Comparison of ENCODE assay signal across 3 fruit fly cellular contexts in genomic region chr3R:23035463-23035862, dm6.
A peak's percentile ranks its signal among the peaks of the same experiment; 100 is the strongest.
TF ChIP-seq lines count a peak whose summit lies in the region.

Gene CG13833, minus strand, starts transcription at chr3R:23035563.

- TF ChIP-seq CTCF in whole organism, embryonic (GFP tag; optimal IDR thresholded peaks at IDR 0.05; lab: Kevin White, UChicago) = no peak

TF ChIP-seq in whole organism, embryonic, 481 proteins besides CTCF, POLR2A, EP300 and RAD21:
- TF ChIP-seq sens (GFP tag; lab: Kevin White, UChicago) (peak; percentile 8), CG33557 (GFP tag; optimal IDR thresholded peaks at IDR 0.05; lab: Kevin White, UChicago) (no peak), CG6683 (GFP tag; optimal IDR thresholded peaks at IDR 0.05; lab: Kevin White, UChicago) (no peak), Med (GFP tag; lab: Kevin White, UChicago) (peak; percentile 28), Hr3 (GFP tag; optimal IDR thresholded peaks at IDR 0.05; lab: Kevin White, UChicago) (no peak), Abd-B (GFP tag; optimal IDR thresholded peaks at IDR 0.05; lab: Kevin White, UChicago) (no peak), CG17802 (tag; optimal IDR thresholded peaks at IDR 0.05; lab: Kevin White, UChicago) (no peak)

TF ChIP-seq in whole organism, prepupa, 60 proteins besides CTCF, POLR2A, EP300 and RAD21:
- TF ChIP-seq achi (GFP tag; optimal IDR thresholded peaks at IDR 0.05; lab: Kevin White, UChicago) (no peak), Eip78C (GFP tag; lab: Kevin White, UChicago) (peak; percentile 28)
TF ChIP-seq in whole organism, prepupa: peak in this region for 1.

TF ChIP-seq in whole organism, pupa, 21 proteins besides CTCF, POLR2A, EP300 and RAD21:
- no peak for TF ChIP-seq rn (GFP tag; IDR thresholded peaks at IDR 0.05; lab: Robert Waterston, UW)
- no peak for TF ChIP-seq CG32121 (GFP tag; IDR thresholded peaks at IDR 0.05; lab: Robert Waterston, UW)
- no peak for TF ChIP-seq EcR (GFP tag; optimal IDR thresholded peaks at IDR 0.05; lab: Kevin White, UChicago)
- 0 out of 3 replicates have a peak, but pooled peaks have one; percentile 44 for TF ChIP-seq fd96Ca (GFP tag; IDR thresholded peaks at IDR 0.05; lab: Robert Waterston, UW)
- TF ChIP-seq CG9948 (tag; optimal IDR thresholded peaks at IDR 0.05; lab: Kevin White, UChicago) = no peak
- TF ChIP-seq CG4496 (GFP tag; IDR thresholded peaks at IDR 0.05; lab: Robert Waterston, UW) = 0 out of 3 replicates have a peak, but pooled peaks have one; percentile 34
